Worm (Caenorhabditis elegans) whole organism, early embryonic: Measurements from ENCODE around the gene set-6.

Source experiments
- F13C5.2 ChIP-seq: sonication (generic microtip); optimal IDR thresholded peaks from 2 replicates; lab custom pipeline; 2017; ENCODE audit warnings: mild to moderate bottlenecking, missing genetic modification characterization, inconsistent platforms, missing compliant biosample characterization
- aly-1 ChIP-seq: sonication (generic microtip); optimal IDR thresholded peaks from 2 replicates; lab custom pipeline; 2016; ENCODE audit warnings: missing genetic modification characterization, missing compliant biosample characterization
- ama-1 ChIP-seq: fragments of 150-350 bp; optimal IDR thresholded peaks from 2 replicates; lab custom pipeline; 2014
- ceh-13 ChIP-seq: fragments of 200-800 bp; sonication (Bioruptor generic); optimal IDR thresholded peaks from 2 replicates; lab custom pipeline; 2018; ENCODE audit warnings: mild to moderate bottlenecking, missing genetic modification characterization, missing compliant biosample characterization
- ceh-36 ChIP-seq: sonication (generic microtip); optimal IDR thresholded peaks from 2 replicates; lab custom pipeline; 2016; ENCODE audit warnings: missing genetic modification characterization, inconsistent platforms, missing compliant biosample characterization
- flt-1 ChIP-seq: fragments of 200-800 bp; sonication (Bioruptor generic); IDR thresholded peaks from 2 replicates; pipeline ENCODE4 v1.3.6; 2022; ENCODE audit warnings: missing genetic modification characterization, missing compliant biosample characterization
- scrt-1 ChIP-seq: fragments of 200-800 bp; sonication (Bioruptor generic); IDR thresholded peaks from 2 replicates; pipeline ENCODE4 v1.3.6; 2022; ENCODE audit warnings: missing genetic modification characterization, missing compliant biosample characterization
- sea-1 ChIP-seq: fragments of 200-800 bp; sonication (Bioruptor generic); conservative IDR thresholded peaks from 2 replicates; pipeline ENCODE4 v1.3.6; 2022; ENCODE audit warnings: missing genetic modification characterization, missing compliant biosample characterization
- tbx-11 ChIP-seq: fragments of 200-800 bp; sonication (Bioruptor generic); IDR thresholded peaks from 2 replicates; pipeline ENCODE4 v1.3.6; 2022; ENCODE audit warnings: missing genetic modification characterization, missing compliant biosample characterization
- tbx-37 ChIP-seq: fragments of 200-800 bp; sonication (Bioruptor generic); conservative IDR thresholded peaks from 2 replicates; pipeline ENCODE4 v1.3.6; 2022; ENCODE audit warnings: missing genetic modification reagents, missing genetic modification characterization, missing compliant biosample characterization

ce11 chrX:12001600-12001999 is 27.1 kb upstream of the set-6 start:
- TF ChIP-seq ceh-13: no peak
- TF ChIP-seq ama-1 (lab: Kevin White, UChicago): no peak
- no peak for TF ChIP-seq aly-1 (tag; lab: Kevin White, UChicago)
- TF ChIP-seq ceh-36 (tag; lab: Kevin White, UChicago): no peak
- no peak for TF ChIP-seq flt-1
- TF ChIP-seq sea-1 (GFP tag; lab: Robert Waterston, UW): no peak
- TF ChIP-seq tbx-11 (GFP tag; lab: Robert Waterston, UW): no peak
- TF ChIP-seq F13C5.2: no peak
- no peak for TF ChIP-seq tbx-37
- TF ChIP-seq scrt-1 (GFP tag; lab: Robert Waterston, UW): no peak
